Worm (Caenorhabditis elegans) whole organism, L4 larva: Measurements from ENCODE around the gene str-4.

Experiments used
- D1046.2 ChIP-seq: fragments of 200-800 bp; sonication (Bioruptor generic); IDR thresholded peaks from 2 replicates; pipeline ENCODE4 v1.3.6; 2022; ENCODE audit warnings: missing genetic modification characterization, missing compliant biosample characterization
- F26F4.8 ChIP-seq: fragments of 200-800 bp; sonication (Bioruptor generic); conservative IDR thresholded peaks from 2 replicates; pipeline ENCODE4 v1.3.6; 2022; ENCODE audit warnings: missing genetic modification characterization, missing compliant biosample characterization
- ZK546.5 ChIP-seq, 2 experiments: sonication (generic microtip); optimal IDR thresholded peaks; 2 replicates each; lab custom pipeline; 2017; ENCODE audit warnings: missing biosample characterization in 2 of 2, missing genetic modification characterization in 2 of 2
- aly-2 ChIP-seq: sonication (generic microtip); optimal IDR thresholded peaks from 2 replicates; lab custom pipeline; 2018; ENCODE audit warnings: missing biosample characterization, missing genetic modification characterization
- mdl-1 ChIP-seq, 2 experiments: fragments of 150-350 bp in 1 of 2; sonication (generic microtip) in 1 of 2; optimal IDR thresholded peaks; 2 replicates each; lab custom pipeline; 2014 to 2017; ENCODE audit warnings: missing biosample characterization in 2 of 2, missing genetic modification characterization in 2 of 2
- nhr-237 ChIP-seq: sonication (generic microtip); optimal IDR thresholded peaks from 2 replicates; lab custom pipeline; 2017; ENCODE audit warnings: missing biosample characterization, missing genetic modification characterization
- nhr-76 ChIP-seq: fragments of 150-350 bp; optimal IDR thresholded peaks from 2 replicates; lab custom pipeline; 2014; ENCODE audit warnings: missing biosample characterization, missing genetic modification characterization
- pha-4 ChIP-seq, 2 experiments: fragments of 150-350 bp in 1 of 2; fragments of 200-800 bp in 1 of 2; sonication (Bioruptor generic) in 1 of 2; IDR thresholded peaks in 1 of 2; optimal IDR thresholded peaks in 1 of 2; 2 replicates each; pipeline versions ENCODE4 v1.3.6 to Lab custom; 2014 to 2022; ENCODE audit warnings: missing genetic modification characterization in 2 of 2, missing genetic modification reagents in 2 of 2, missing biosample characterization in 1 of 2, missing compliant biosample characterization in 1 of 2
- snpc-4 ChIP-seq: fragments of 150-350 bp; optimal IDR thresholded peaks from 2 replicates; lab custom pipeline; 2014; ENCODE audit warnings: missing biosample characterization, missing genetic modification characterization
- unc-39 ChIP-seq: sonication (generic microtip); optimal IDR thresholded peaks from 2 replicates; lab custom pipeline; 2017; ENCODE audit warnings: missing biosample characterization, missing genetic modification characterization

ce11 chrV:13363415-13363814, 23.9 kb upstream of the str-4 start, which contains the start of gene srg-46:
- TF ChIP-seq mdl-1 (tag; optimal IDR thresholded peaks at IDR 0.05; lab: Kevin White, UChicago) (no peak), ZK546.5 (tag; optimal IDR thresholded peaks at IDR 0.05; lab: Kevin White, UChicago) (no peak), unc-39 (tag; lab: Kevin White, UChicago) (no peak), nhr-237 (tag; lab: Kevin White, UChicago) (no peak), pha-4 (GFP tag; IDR thresholded peaks at IDR 0.05; lab: Robert Waterston, UW) (no peak), pha-4 (tag; optimal IDR thresholded peaks at IDR 0.05; lab: Kevin White, UChicago) (no peak), nhr-76 (tag; lab: Kevin White, UChicago) (no peak), aly-2 (tag; lab: Kevin White, UChicago) (no peak), snpc-4 (no peak), F26F4.8 (GFP tag; lab: Robert Waterston, UW) (no peak), D1046.2 (GFP tag; lab: Robert Waterston, UW) (no peak)
